Fruit fly (Drosophila melanogaster) whole organism, prepupa: Measurements from ENCODE around the gene CG13920.

Experiments
- Blimp-1 ChIP-seq: fragments of 200-800 bp; sonication (Bioruptor generic); optimal IDR thresholded peaks from 3 replicates; lab custom pipeline; 2017; ENCODE audit warnings: missing biosample characterization, missing genetic modification characterization, mild to moderate bottlenecking, moderate library complexity, missing genetic modification reagents
- Sox102F ChIP-seq: fragments of 200-800 bp; sonication (Bioruptor generic); optimal IDR thresholded peaks from 2 replicates; lab custom pipeline; 2016; ENCODE audit warnings: missing biosample characterization, mild to moderate bottlenecking, missing genetic modification characterization
- fd85E ChIP-seq: fragments of 200-800 bp; sonication (Bioruptor generic); optimal IDR thresholded peaks from 3 replicates; lab custom pipeline; 2016; ENCODE audit warnings: missing biosample characterization, missing genetic modification characterization

- TF ChIP-seq Blimp-1 (peak; percentile 2), Sox102F (GFP tag; lab: Kevin White, UChicago) (peak; percentile 41), fd85E (GFP tag; lab: Kevin White, UChicago) (no peak)
Measured at dm6 chr3L:1683091-1683490, 34.3 kb downstream of the CG13920 start.
